Worm (Caenorhabditis elegans) whole organism, late embryonic: ENCODE data around the gene Y55B1BL.1.

Experiments used
- C08G9.2 ChIP-seq: sonication (generic microtip); optimal IDR thresholded peaks from 2 replicates; lab custom pipeline; 2016; ENCODE audit warnings: mild to moderate bottlenecking, missing genetic modification characterization, moderate library complexity, missing compliant biosample characterization
- C38D4.7 ChIP-seq: fragments of 200-800 bp; sonication (Bioruptor generic); optimal IDR thresholded peaks from 2 replicates; lab custom pipeline; 2018; ENCODE audit warnings: mild to moderate bottlenecking, missing genetic modification characterization, moderate library complexity, missing compliant biosample characterization
- K02D7.2 ChIP-seq: sonication (generic microtip); optimal IDR thresholded peaks from 2 replicates; lab custom pipeline; 2017; ENCODE audit warnings: mild to moderate bottlenecking, missing genetic modification characterization, missing compliant biosample characterization
- K09A11.1 ChIP-seq: sonication (generic microtip); optimal IDR thresholded peaks from 2 replicates; lab custom pipeline; 2017; ENCODE audit warnings: antibody characterized with exemption, mild to moderate bottlenecking, missing genetic modification characterization, missing compliant biosample characterization; ENCODE audit not compliant: insufficient read depth
- T23F11.4 ChIP-seq: fragments of 200-800 bp; sonication (Bioruptor generic); optimal IDR thresholded peaks from 2 replicates; lab custom pipeline; 2018; ENCODE audit warnings: mild to moderate bottlenecking, missing genetic modification characterization, missing compliant biosample characterization
- ama-1 ChIP-seq: fragments of 150-350 bp; optimal IDR thresholded peaks from 2 replicates; lab custom pipeline; 2014
- ceh-14 ChIP-seq: sonication (generic microtip); optimal IDR thresholded peaks from 2 replicates; lab custom pipeline; 2016; ENCODE audit warnings: missing genotype, missing genetic modification characterization, missing compliant biosample characterization
- ceh-18 ChIP-seq: sonication (generic microtip); optimal IDR thresholded peaks from 2 replicates; lab custom pipeline; 2016; ENCODE audit warnings: missing genetic modification characterization, missing compliant biosample characterization
- ceh-19 ChIP-seq: fragments of 200-800 bp; sonication (Bioruptor generic); optimal IDR thresholded peaks from 2 replicates; lab custom pipeline; 2018; ENCODE audit warnings: mild to moderate bottlenecking, missing genetic modification characterization, missing compliant biosample characterization
- ceh-2 ChIP-seq: sonication (generic microtip); optimal IDR thresholded peaks from 2 replicates; lab custom pipeline; 2016; ENCODE audit warnings: missing genotype, missing genetic modification characterization, missing compliant biosample characterization
- ceh-22 ChIP-seq: sonication (generic microtip); optimal IDR thresholded peaks from 2 replicates; lab custom pipeline; 2017; ENCODE audit warnings: missing biosample characterization, missing genetic modification characterization
- ceh-24 ChIP-seq: sonication (generic microtip); optimal IDR thresholded peaks from 2 replicates; lab custom pipeline; 2016; ENCODE audit warnings: mild to moderate bottlenecking, missing genetic modification characterization, missing compliant biosample characterization
- ceh-30 ChIP-seq: fragments of 150-350 bp; optimal IDR thresholded peaks from 2 replicates; lab custom pipeline; 2014; ENCODE audit warnings: missing biosample characterization, missing genetic modification characterization
- ceh-31 ChIP-seq: sonication (generic microtip); optimal IDR thresholded peaks from 2 replicates; lab custom pipeline; 2016; ENCODE audit warnings: missing genetic modification characterization, missing compliant biosample characterization
- ceh-34 ChIP-seq: sonication (generic microtip); optimal IDR thresholded peaks from 2 replicates; lab custom pipeline; 2016; ENCODE audit warnings: mild to moderate bottlenecking, missing genetic modification characterization, missing compliant biosample characterization
- ceh-45 ChIP-seq: fragments of 200-800 bp; sonication (Bioruptor generic); IDR thresholded peaks from 2 replicates; pipeline ENCODE4 v1.3.6; 2022; ENCODE audit warnings: missing genetic modification reagents, missing genetic modification characterization, missing compliant biosample characterization
- ceh-48 ChIP-seq: sonication (generic microtip); optimal IDR thresholded peaks from 2 replicates; lab custom pipeline; 2016; ENCODE audit warnings: missing genetic modification characterization, inconsistent platforms, missing compliant biosample characterization
- ceh-9 ChIP-seq: sonication (generic microtip); optimal IDR thresholded peaks from 2 replicates; lab custom pipeline; 2016; ENCODE audit warnings: mild to moderate bottlenecking, missing genetic modification characterization, inconsistent platforms, missing compliant biosample characterization
- dmd-4 ChIP-seq: sonication (generic microtip); optimal IDR thresholded peaks from 2 replicates; lab custom pipeline; 2016; ENCODE audit warnings: borderline replicate concordance, missing genetic modification characterization, missing compliant biosample characterization
- dve-1 ChIP-seq: sonication (generic microtip); optimal IDR thresholded peaks from 2 replicates; lab custom pipeline; 2017; ENCODE audit warnings: antibody characterized with exemption, mild to moderate bottlenecking, missing genetic modification characterization, missing compliant biosample characterization
- elt-4 ChIP-seq: sonication (generic microtip); optimal IDR thresholded peaks from 2 replicates; lab custom pipeline; 2016; ENCODE audit warnings: missing genetic modification characterization, missing compliant biosample characterization
- ets-4 ChIP-seq: sonication (generic microtip); optimal IDR thresholded peaks from 2 replicates; lab custom pipeline; 2016; ENCODE audit warnings: missing genetic modification characterization, missing compliant biosample characterization
- fax-1 ChIP-seq: sonication (generic microtip); optimal IDR thresholded peaks from 2 replicates; lab custom pipeline; 2016; ENCODE audit warnings: missing genotype, missing genetic modification characterization, missing compliant biosample characterization
- gmeb-2 ChIP-seq: sonication (generic microtip); optimal IDR thresholded peaks from 2 replicates; lab custom pipeline; 2016; ENCODE audit warnings: missing genetic modification characterization, inconsistent platforms, missing compliant biosample characterization
- hlh-13 ChIP-seq: fragments of 200-800 bp; sonication (Bioruptor generic); optimal IDR thresholded peaks from 2 replicates; lab custom pipeline; 2018; ENCODE audit warnings: mild to moderate bottlenecking, missing genetic modification characterization, missing compliant biosample characterization
- hlh-30 ChIP-seq: sonication (generic microtip); optimal IDR thresholded peaks from 2 replicates; lab custom pipeline; 2017; ENCODE audit warnings: antibody characterized with exemption, missing genetic modification characterization, missing compliant biosample characterization; ENCODE audit not compliant: insufficient read depth
- hlh-8 ChIP-seq: sonication (generic microtip); optimal IDR thresholded peaks from 2 replicates; lab custom pipeline; 2016; ENCODE audit warnings: missing genotype, missing genetic modification characterization, missing compliant biosample characterization
- lim-6 ChIP-seq: sonication (generic microtip); optimal IDR thresholded peaks from 2 replicates; lab custom pipeline; 2016; ENCODE audit warnings: missing genetic modification characterization, missing compliant biosample characterization
- madf-2 ChIP-seq: sonication (generic microtip); optimal IDR thresholded peaks from 2 replicates; lab custom pipeline; 2017; ENCODE audit warnings: missing genetic modification characterization, missing compliant biosample characterization
- mec-3 ChIP-seq: sonication (generic microtip); optimal IDR thresholded peaks from 2 replicates; lab custom pipeline; 2016; ENCODE audit warnings: borderline replicate concordance, missing genetic modification characterization, missing compliant biosample characterization
- nfya-1 ChIP-seq: sonication (generic microtip); optimal IDR thresholded peaks from 2 replicates; lab custom pipeline; 2017; ENCODE audit warnings: missing genetic modification characterization, mild to moderate bottlenecking, missing compliant biosample characterization, antibody characterized with exemption, moderate library complexity
- nhr-11 ChIP-seq: fragments of 150-350 bp; optimal IDR thresholded peaks from 2 replicates; lab custom pipeline; 2014; ENCODE audit warnings: missing biosample characterization, missing genetic modification characterization
- npax-4 ChIP-seq: sonication (generic microtip); optimal IDR thresholded peaks from 2 replicates; lab custom pipeline; 2016; ENCODE audit warnings: missing genetic modification characterization, missing compliant biosample characterization
- pat-9 ChIP-seq: fragments of 200-800 bp; sonication (Bioruptor generic); optimal IDR thresholded peaks from 2 replicates; lab custom pipeline; 2018; ENCODE audit warnings: mild to moderate bottlenecking, missing genetic modification characterization, moderate library complexity, missing compliant biosample characterization
- pax-1 ChIP-seq: fragments of 150-350 bp; optimal IDR thresholded peaks from 2 replicates; lab custom pipeline; 2014; ENCODE audit warnings: missing biosample characterization, missing genetic modification characterization
- pha-4 ChIP-seq: fragments of 150-350 bp; optimal IDR thresholded peaks from 2 replicates; lab custom pipeline; 2018; ENCODE audit warnings: missing biosample characterization, missing genetic modification reagents, missing genetic modification characterization
- pqm-1 ChIP-seq: sonication (generic microtip); optimal IDR thresholded peaks from 2 replicates; lab custom pipeline; 2016; ENCODE audit warnings: missing genetic modification characterization, missing compliant biosample characterization
- pros-1 ChIP-seq: fragments of 150-350 bp; optimal IDR thresholded peaks from 2 replicates; lab custom pipeline; 2014; ENCODE audit warnings: missing biosample characterization, missing genetic modification reagents, missing genetic modification characterization
- ref-2 ChIP-seq: sonication (generic microtip); optimal IDR thresholded peaks from 2 replicates; lab custom pipeline; 2016; ENCODE audit warnings: missing genetic modification characterization, missing compliant biosample characterization
- sox-2 ChIP-seq: fragments of 200-800 bp; sonication (Bioruptor generic); IDR thresholded peaks from 2 replicates; pipeline ENCODE4 v1.3.6; 2022; ENCODE audit warnings: missing genetic modification reagents, missing genetic modification characterization, missing compliant biosample characterization
- sox-4 ChIP-seq: sonication (generic microtip); optimal IDR thresholded peaks from 2 replicates; lab custom pipeline; 2017; ENCODE audit warnings: mild to moderate bottlenecking, missing genetic modification characterization, inconsistent platforms, missing compliant biosample characterization
- syd-9 ChIP-seq: sonication (generic microtip); optimal IDR thresholded peaks from 2 replicates; lab custom pipeline; 2016; ENCODE audit warnings: mild to moderate bottlenecking, missing genetic modification characterization, moderate library complexity, missing compliant biosample characterization
- tbx-2 ChIP-seq: sonication (generic microtip); optimal IDR thresholded peaks from 2 replicates; lab custom pipeline; 2016; ENCODE audit warnings: missing genetic modification characterization, missing compliant biosample characterization
- tbx-7 ChIP-seq: sonication (generic microtip); optimal IDR thresholded peaks from 2 replicates; lab custom pipeline; 2016; ENCODE audit warnings: missing genotype, missing genetic modification characterization, missing compliant biosample characterization
- ttx-3 ChIP-seq: sonication (generic microtip); optimal IDR thresholded peaks from 2 replicates; lab custom pipeline; 2016; ENCODE audit warnings: missing genetic modification reagents, missing genetic modification characterization, missing compliant biosample characterization
- unc-42 ChIP-seq: sonication (generic microtip); optimal IDR thresholded peaks from 2 replicates; lab custom pipeline; 2016; ENCODE audit warnings: missing genotype, missing genetic modification characterization, missing compliant biosample characterization
- unc-55 ChIP-seq: sonication (generic microtip); optimal IDR thresholded peaks from 2 replicates; lab custom pipeline; 2017; ENCODE audit warnings: missing biosample characterization, missing genetic modification reagents, missing genetic modification characterization
- zip-5 ChIP-seq: sonication (generic microtip); optimal IDR thresholded peaks from 2 replicates; lab custom pipeline; 2016; ENCODE audit warnings: missing genetic modification characterization, missing compliant biosample characterization
- ztf-16 ChIP-seq: sonication (generic microtip); optimal IDR thresholded peaks from 2 replicates; lab custom pipeline; 2017; ENCODE audit warnings: missing genetic modification characterization, missing compliant biosample characterization

Gene Y55B1BL.1

DNA sequence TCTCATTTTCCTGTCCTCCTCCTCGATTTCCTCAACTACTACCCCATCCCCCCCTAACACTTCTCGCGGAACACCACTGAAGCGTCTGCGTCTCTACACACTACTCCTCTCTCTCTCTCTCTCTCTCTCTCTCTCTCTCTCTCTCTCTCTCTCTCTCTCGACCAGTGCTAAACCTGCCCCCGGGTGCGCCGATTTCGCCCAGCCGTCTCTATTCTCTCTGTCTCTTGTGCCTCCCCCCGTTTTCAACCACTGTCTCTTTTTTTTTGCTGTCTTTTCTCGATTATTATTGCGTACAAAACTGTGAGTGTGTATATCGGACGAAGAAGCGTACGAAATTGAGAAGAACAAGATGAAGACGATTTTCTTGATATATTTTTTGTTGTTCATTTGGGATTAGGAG lies 30.8 kb downstream of the Y55B1BL.1 start:
- TF ChIP-seq ref-2 (tag; lab: Kevin White, UChicago) (peak; percentile 55), dve-1 (tag; lab: Kevin White, UChicago) (peak; percentile 52), hlh-13 (GFP tag; lab: Kevin White, UChicago) (no peak), ttx-3 (tag; lab: Kevin White, UChicago) (no peak), madf-2 (peak; percentile 29), ceh-31 (tag; lab: Kevin White, UChicago) (peak; percentile 26), ceh-34 (peak; percentile 42), hlh-30 (peak; percentile 50), ceh-14 (tag; lab: Kevin White, UChicago) (peak; percentile 20), unc-55 (GFP tag; lab: Kevin White, UChicago) (peak; percentile 66), ceh-45 (GFP tag; lab: Robert Waterston, UW) (no peak), fax-1 (no peak), unc-42 (tag; lab: Kevin White, UChicago) (peak; percentile 19), hlh-8 (tag; lab: Kevin White, UChicago) (no peak), tbx-2 (tag; lab: Kevin White, UChicago) (peak; percentile 50), ceh-2 (tag; lab: Kevin White, UChicago) (peak; percentile 33), K09A11.1 (tag; lab: Kevin White, UChicago) (peak; percentile 9), nfya-1 (tag; lab: Kevin White, UChicago) (peak; percentile 71), pros-1 (tag; lab: Kevin White, UChicago) (peak; percentile 54), ceh-30 (tag; lab: Kevin White, UChicago) (no peak), ceh-24 (no peak), ceh-18 (tag; lab: Kevin White, UChicago) (peak; percentile 68)
- TF ChIP-seq, all 69 proteins: peak for 15

- TF ChIP-seq mec-3 (tag; lab: Kevin White, UChicago) (no peak), ttx-3 (tag; lab: Kevin White, UChicago) (no peak), ceh-45 (GFP tag; lab: Robert Waterston, UW) (no peak), lim-6 (tag; lab: Kevin White, UChicago) (no peak), fax-1 (no peak), ref-2 (tag; lab: Kevin White, UChicago) (peak; percentile 27), unc-55 (GFP tag; lab: Kevin White, UChicago) (no peak), tbx-2 (tag; lab: Kevin White, UChicago) (peak; percentile 41), elt-4 (tag; lab: Kevin White, UChicago) (no peak), ceh-48 (no peak), syd-9 (tag; lab: Kevin White, UChicago) (no peak), tbx-7 (tag; lab: Kevin White, UChicago) (no peak), ceh-22 (tag; lab: Kevin White, UChicago) (no peak), ceh-14 (tag; lab: Kevin White, UChicago) (no peak), pqm-1 (no peak), K02D7.2 (no peak), zip-5 (tag; lab: Kevin White, UChicago) (no peak), dmd-4 (tag; lab: Kevin White, UChicago) (no peak), C38D4.7 (no peak), sox-4 (no peak), C08G9.2 (tag; lab: Kevin White, UChicago) (no peak), ztf-16 (tag; lab: Kevin White, UChicago) (no peak), nhr-11 (tag; lab: Kevin White, UChicago) (no peak), ceh-19 (no peak), npax-4 (no peak), T23F11.4 (GFP tag; lab: Kevin White, UChicago) (no peak), nfya-1 (tag; lab: Kevin White, UChicago) (peak; percentile 30), hlh-13 (GFP tag; lab: Kevin White, UChicago) (no peak), pat-9 (tag; lab: Kevin White, UChicago) (no peak), ceh-24 (no peak), ets-4 (tag; lab: Kevin White, UChicago) (no peak), ceh-34 (peak; percentile 5), pha-4 (no peak), sox-2 (GFP tag; lab: Robert Waterston, UW) (peak; percentile 46), gmeb-2 (no peak), ceh-9 (no peak), ceh-31 (tag; lab: Kevin White, UChicago) (peak; percentile 23), ama-1 (lab: Kevin White, UChicago) (no peak), pax-1 (tag; lab: Kevin White, UChicago) (no peak)
These were observed 32.3 kb downstream of the Y55B1BL.1 start, which contains the start of gene affl-2 for ce11 chrIII:434361-434941. affl-2 (plus strand) TSS chrIII:434891.
